Worm (Caenorhabditis elegans) whole organism, L1 larva: ENCODE results near the gene C29E4.10.

Experiments used
- C34B4.2 ChIP-seq: sonication (generic microtip); optimal IDR thresholded peaks from 2 replicates; lab custom pipeline; 2017; ENCODE audit warnings: mild to moderate bottlenecking, missing genetic modification characterization, missing compliant biosample characterization
- F16B12.6 ChIP-seq: fragments of 150-350 bp; optimal IDR thresholded peaks from 2 replicates; lab custom pipeline; 2014; ENCODE audit warnings: missing biosample characterization, missing genetic modification characterization
- alr-1 ChIP-seq: fragments of 200-800 bp; sonication (Bioruptor generic); optimal IDR thresholded peaks from 2 replicates; lab custom pipeline; 2018; ENCODE audit warnings: borderline replicate concordance, mild to moderate bottlenecking, missing genetic modification characterization, missing compliant biosample characterization
- aly-2 ChIP-seq: fragments of 150-350 bp; optimal IDR thresholded peaks from 2 replicates; lab custom pipeline; 2014; ENCODE audit warnings: missing biosample characterization, missing genetic modification characterization
- ama-1 ChIP-seq: fragments of 150-350 bp; optimal IDR thresholded peaks from 2 replicates; lab custom pipeline; 2014
- blmp-1 ChIP-seq: fragments of 150-350 bp; optimal IDR thresholded peaks from 2 replicates; lab custom pipeline; 2014; ENCODE audit warnings: missing biosample characterization, missing genetic modification characterization
- ceh-63 ChIP-seq: fragments of 200-800 bp; sonication (Bioruptor generic); optimal IDR thresholded peaks from 2 replicates; lab custom pipeline; 2018; ENCODE audit warnings: mild to moderate bottlenecking, missing genetic modification characterization, missing compliant biosample characterization
- ceh-8 ChIP-seq: fragments of 200-800 bp; sonication (Bioruptor generic); optimal IDR thresholded peaks from 2 replicates; lab custom pipeline; 2018; ENCODE audit warnings: mild to moderate bottlenecking, missing genetic modification characterization, moderate library complexity, missing compliant biosample characterization
- ceh-82 ChIP-seq, 3 experiments: fragments of 150-350 bp in 1 of 3; sonication (generic microtip) in 2 of 3; optimal IDR thresholded peaks; 2 replicates each; lab custom pipeline; 2014 to 2017; ENCODE audit warnings: missing biosample characterization in 3 of 3, missing genetic modification characterization in 3 of 3
- ceh-88 ChIP-seq: fragments of 200-800 bp; sonication (Bioruptor generic); IDR thresholded peaks from 2 replicates; pipeline ENCODE4 v1.3.6; 2022; ENCODE audit warnings: missing genetic modification characterization, missing compliant biosample characterization
- ceh-90 ChIP-seq: sonication (generic microtip); optimal IDR thresholded peaks from 2 replicates; lab custom pipeline; 2016; ENCODE audit warnings: missing genetic modification characterization, missing compliant biosample characterization
- dpl-1 ChIP-seq, 3 experiments: fragments of 150-350 bp in 2 of 3; sonication (generic microtip) in 1 of 3; optimal IDR thresholded peaks; 2 replicates each; lab custom pipeline; 2014 to 2017; ENCODE audit warnings: missing biosample characterization in 3 of 3, missing genetic modification characterization in 3 of 3, missing genetic modification reagents in 3 of 3
- dsc-1 ChIP-seq: sonication (generic microtip); optimal IDR thresholded peaks from 2 replicates; lab custom pipeline; 2016; ENCODE audit warnings: mild to moderate bottlenecking, missing genetic modification characterization, missing compliant biosample characterization
- efl-1 ChIP-seq, 4 experiments: fragments of 150-350 bp; optimal IDR thresholded peaks in 3 of 4; peaks in 1 of 4; 1 replicate in 1 of 4; 2 replicates in 3 of 4; lab custom pipeline; 2014; ENCODE audit warnings: missing biosample characterization in 2 of 4, missing genetic modification characterization in 2 of 4, missing genetic modification reagents in 2 of 4
- egl-13 ChIP-seq: sonication (generic microtip); optimal IDR thresholded peaks from 2 replicates; lab custom pipeline; 2016; ENCODE audit warnings: missing genotype, missing genetic modification reagents, missing genetic modification characterization, missing compliant biosample characterization
- elt-2 ChIP-seq: sonication (generic microtip); optimal IDR thresholded peaks from 2 replicates; lab custom pipeline; 2016; ENCODE audit warnings: missing genetic modification characterization, mild to moderate bottlenecking, inconsistent platforms, missing compliant biosample characterization, missing genetic modification reagents
- ets-5 ChIP-seq: fragments of 200-800 bp; sonication (Bioruptor generic); IDR thresholded peaks from 2 replicates; pipeline ENCODE4 v1.3.6; 2022; ENCODE audit warnings: missing genetic modification characterization, missing compliant biosample characterization
- fkh-8 ChIP-seq: sonication (generic microtip); optimal IDR thresholded peaks from 2 replicates; lab custom pipeline; 2016; ENCODE audit warnings: mild to moderate bottlenecking, missing genetic modification characterization, missing compliant biosample characterization
- fos-1 ChIP-seq: fragments of 150-350 bp; optimal IDR thresholded peaks from 2 replicates; lab custom pipeline; 2014; ENCODE audit warnings: missing biosample characterization, missing genetic modification characterization
- hlh-4 ChIP-seq: sonication (generic microtip); optimal IDR thresholded peaks from 2 replicates; lab custom pipeline; 2016; ENCODE audit warnings: mild to moderate bottlenecking, missing genetic modification characterization, missing compliant biosample characterization
- hpl-2 ChIP-seq: fragments of 150-350 bp; optimal IDR thresholded peaks from 2 replicates; lab custom pipeline; 2014; ENCODE audit warnings: missing biosample characterization, missing genetic modification reagents, missing genetic modification characterization
- irx-1 ChIP-seq: sonication (generic microtip); optimal IDR thresholded peaks from 2 replicates; lab custom pipeline; 2016; ENCODE audit warnings: missing genetic modification characterization, missing compliant biosample characterization
- lin-13 ChIP-seq: fragments of 150-350 bp; optimal IDR thresholded peaks from 2 replicates; lab custom pipeline; 2014; ENCODE audit warnings: missing biosample characterization, missing genetic modification reagents, missing genetic modification characterization
- lin-14 ChIP-seq: fragments of 200-800 bp; sonication (Bioruptor generic); optimal IDR thresholded peaks from 2 replicates; lab custom pipeline; 2018; ENCODE audit warnings: mild to moderate bottlenecking, missing genetic modification characterization, moderate library complexity, missing compliant biosample characterization
- lir-3 ChIP-seq: sonication (generic microtip); optimal IDR thresholded peaks from 2 replicates; lab custom pipeline; 2016; ENCODE audit warnings: mild to moderate bottlenecking, missing genetic modification characterization, moderate library complexity, missing compliant biosample characterization; ENCODE audit not compliant: poor library complexity
- mab-9 ChIP-seq: fragments of 200-800 bp; sonication (Bioruptor generic); IDR thresholded peaks from 2 replicates; pipeline ENCODE4 v1.3.6; 2022; ENCODE audit warnings: missing genetic modification reagents, missing genetic modification characterization, missing compliant biosample characterization
- mef-2 ChIP-seq: fragments of 150-350 bp; optimal IDR thresholded peaks from 2 replicates; lab custom pipeline; 2014; ENCODE audit warnings: missing biosample characterization, missing genetic modification characterization
- nhr-11 ChIP-seq: fragments of 150-350 bp; optimal IDR thresholded peaks from 2 replicates; lab custom pipeline; 2014; ENCODE audit warnings: missing biosample characterization, missing genetic modification characterization
- nhr-12 ChIP-seq: sonication (generic microtip); optimal IDR thresholded peaks from 2 replicates; lab custom pipeline; 2017; ENCODE audit warnings: missing biosample characterization, missing genetic modification characterization
- nhr-19 ChIP-seq: fragments of 200-800 bp; sonication (Bioruptor generic); conservative IDR thresholded peaks from 2 replicates; pipeline ENCODE4 v1.3.6; 2022; ENCODE audit warnings: missing genetic modification characterization, missing compliant biosample characterization
- nhr-20 ChIP-seq: sonication (generic microtip); optimal IDR thresholded peaks from 2 replicates; lab custom pipeline; 2016; ENCODE audit warnings: mild to moderate bottlenecking, missing genetic modification characterization, missing compliant biosample characterization
- nhr-237 ChIP-seq: fragments of 150-350 bp; optimal IDR thresholded peaks from 2 replicates; lab custom pipeline; 2014; ENCODE audit warnings: missing biosample characterization, missing genetic modification characterization
- nhr-28 ChIP-seq: fragments of 150-350 bp; optimal IDR thresholded peaks from 2 replicates; lab custom pipeline; 2014; ENCODE audit warnings: missing biosample characterization, missing genetic modification characterization
- nhr-76 ChIP-seq: sonication (generic microtip); optimal IDR thresholded peaks from 2 replicates; lab custom pipeline; 2017; ENCODE audit warnings: missing biosample characterization, missing genetic modification characterization
- nhr-77 ChIP-seq: fragments of 150-350 bp; optimal IDR thresholded peaks from 2 replicates; lab custom pipeline; 2014; ENCODE audit warnings: missing biosample characterization, missing genetic modification characterization
- nhr-84 ChIP-seq: sonication (generic microtip); optimal IDR thresholded peaks from 2 replicates; lab custom pipeline; 2017; ENCODE audit warnings: missing biosample characterization, missing genetic modification characterization
- nhr-85 ChIP-seq: sonication (generic microtip); peaks from one replicate; lab custom pipeline; 2016; ENCODE audit warnings: missing genetic modification characterization, inconsistent platforms, missing compliant biosample characterization
- nhr-90 ChIP-seq: sonication (generic microtip); optimal IDR thresholded peaks from 2 replicates; lab custom pipeline; 2016; ENCODE audit warnings: mild to moderate bottlenecking, missing genetic modification characterization, missing compliant biosample characterization; ENCODE audit not compliant: poor library complexity
- pag-3 ChIP-seq: sonication (generic microtip); optimal IDR thresholded peaks from 2 replicates; lab custom pipeline; 2017; ENCODE audit warnings: missing genetic modification characterization, mild to moderate bottlenecking, missing compliant biosample characterization, antibody characterized with exemption, borderline replicate concordance; ENCODE audit not compliant: insufficient read depth
- snu-23 ChIP-seq: sonication (generic microtip); optimal IDR thresholded peaks from 2 replicates; lab custom pipeline; 2016; ENCODE audit warnings: missing genetic modification characterization, missing compliant biosample characterization
- sox-4 ChIP-seq: sonication (generic microtip); optimal IDR thresholded peaks from 2 replicates; lab custom pipeline; 2016; ENCODE audit warnings: missing genetic modification characterization, missing compliant biosample characterization
- sup-37 ChIP-seq: fragments of 200-800 bp; sonication (Bioruptor generic); optimal IDR thresholded peaks from 2 replicates; lab custom pipeline; 2018; ENCODE audit warnings: mild to moderate bottlenecking, missing genetic modification characterization, missing compliant biosample characterization
- tlp-1 ChIP-seq: fragments of 150-350 bp; optimal IDR thresholded peaks from 2 replicates; lab custom pipeline; 2014; ENCODE audit warnings: missing biosample characterization, missing genetic modification characterization
- unc-130 ChIP-seq: fragments of 150-350 bp; optimal IDR thresholded peaks from 2 replicates; lab custom pipeline; 2017; ENCODE audit warnings: missing biosample characterization, missing genetic modification characterization, inconsistent platforms
- unc-30 ChIP-seq: sonication (generic microtip); optimal IDR thresholded peaks from 2 replicates; lab custom pipeline; 2017; ENCODE audit warnings: missing biosample characterization, missing genetic modification characterization
- unc-62 ChIP-seq: fragments of 150-350 bp; optimal IDR thresholded peaks from 2 replicates; lab custom pipeline; 2014; ENCODE audit warnings: missing biosample characterization, missing genetic modification reagents, missing genetic modification characterization
- unc-86 ChIP-seq: sonication (generic microtip); optimal IDR thresholded peaks from 2 replicates; lab custom pipeline; 2016; ENCODE audit warnings: missing genetic modification characterization, missing compliant biosample characterization
- unc-98 ChIP-seq: fragments of 200-800 bp; sonication (Bioruptor generic); IDR thresholded peaks from 2 replicates; pipeline ENCODE4 v1.3.6; 2022; ENCODE audit warnings: missing genetic modification characterization, missing compliant biosample characterization
- vab-15 ChIP-seq: sonication (generic microtip); optimal IDR thresholded peaks from 2 replicates; lab custom pipeline; 2017; ENCODE audit warnings: missing genotype, mild to moderate bottlenecking, missing genetic modification characterization, missing compliant biosample characterization
- zag-1 ChIP-seq: fragments of 150-350 bp; optimal IDR thresholded peaks from 2 replicates; lab custom pipeline; 2014; ENCODE audit warnings: missing biosample characterization, missing genetic modification characterization
- ztf-11 ChIP-seq, 2 experiments: sonication (generic microtip); optimal IDR thresholded peaks; 2 replicates each; lab custom pipeline; 2016 to 2017; ENCODE audit warnings: missing genetic modification characterization in 2 of 2, missing biosample characterization in 1 of 2, missing compliant biosample characterization in 1 of 2
- ztf-4 ChIP-seq: fragments of 150-350 bp; optimal IDR thresholded peaks from 2 replicates; lab custom pipeline; 2014; ENCODE audit warnings: missing biosample characterization, missing genetic modification characterization

Gene C29E4.10

DNA sequence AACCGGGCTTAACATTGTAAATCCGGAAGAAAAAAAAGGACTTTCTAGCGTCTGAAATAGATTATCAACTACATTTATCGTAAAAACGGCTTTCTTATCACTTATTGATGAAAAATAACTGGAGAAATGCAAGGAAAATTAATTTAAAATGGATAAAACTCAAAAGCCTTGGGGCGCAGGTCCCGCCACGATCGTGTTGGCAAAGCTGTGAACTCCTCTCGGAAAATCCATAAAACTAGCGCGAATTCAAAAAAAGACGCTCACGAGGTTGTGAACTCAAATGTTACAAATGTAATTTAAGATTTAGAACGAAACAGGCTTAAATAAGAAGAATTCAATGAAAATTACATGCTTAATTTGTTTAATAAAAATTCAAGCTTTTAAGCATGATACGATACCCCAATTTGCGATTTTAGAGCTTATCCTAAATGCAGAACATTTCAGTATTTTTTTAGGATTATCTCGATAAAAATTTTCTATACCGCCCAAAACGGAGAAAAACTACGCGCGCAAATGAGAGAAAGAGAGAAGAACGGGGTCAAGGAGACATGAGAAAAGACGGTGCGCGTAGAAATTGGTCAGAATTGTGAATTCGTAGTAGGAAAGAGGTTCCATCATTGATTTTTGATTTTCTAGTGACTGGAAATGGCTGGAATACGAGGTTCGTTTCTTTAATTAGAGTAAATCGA lies 14.6 kb downstream of the C29E4.10 start, which contains the start of gene C29E4.15:
TSS of gene C29E4.15 (plus strand) at position 547 of the 689 bp plus-strand sequence.
- TF ChIP-seq unc-86 (tag; lab: Kevin White, UChicago) (peak; percentile 40), efl-1 (optimal IDR thresholded peaks at IDR 0.05; lab: Kevin White, UChicago) (peak; percentile 92), efl-1 (GFP tag; optimal IDR thresholded peaks at IDR 0.05 in 1 of 2; lab: Kevin White, UChicago) (peak; percentile 90 to 98), nhr-76 (tag; lab: Kevin White, UChicago) (no peak), ceh-82 (tag; optimal IDR thresholded peaks at IDR 0.05; lab: Kevin White, UChicago) (peak in 1 of 3 experiments; percentile 43), ceh-88 (GFP tag; lab: Robert Waterston, UW) (no peak), dsc-1 (tag; lab: Kevin White, UChicago) (no peak), ceh-90 (tag; lab: Kevin White, UChicago) (no peak), snu-23 (GFP tag; lab: Kevin White, UChicago) (peak; percentile 58), dpl-1 (GFP tag; optimal IDR thresholded peaks at IDR 0.05; lab: Kevin White, UChicago) (peak; percentile 79 to 92 (median 84)), elt-2 (no peak), hpl-2 (GFP tag; lab: Kevin White, UChicago) (no peak), nhr-90 (tag; lab: Kevin White, UChicago) (no peak), nhr-20 (tag; lab: Kevin White, UChicago) (peak; percentile 48), alr-1 (no peak), lir-3 (tag; lab: Kevin White, UChicago) (no peak), F16B12.6 (peak; percentile 30), nhr-237 (tag; lab: Kevin White, UChicago) (no peak), tlp-1 (tag; lab: Kevin White, UChicago) (no peak), ceh-8 (GFP tag; lab: Kevin White, UChicago) (no peak), sox-4 (tag; lab: Kevin White, UChicago) (no peak), nhr-12 (tag; lab: Kevin White, UChicago) (no peak), lin-13 (no peak), ztf-4 (tag; lab: Kevin White, UChicago) (no peak), nhr-84 (tag; lab: Kevin White, UChicago) (no peak), hlh-4 (tag; lab: Kevin White, UChicago) (no peak), nhr-77 (tag; lab: Kevin White, UChicago) (no peak), nhr-11 (tag; lab: Kevin White, UChicago) (no peak), nhr-19 (GFP tag; lab: Robert Waterston, UW) (peak; percentile 52), ceh-63 (GFP tag; lab: Kevin White, UChicago) (no peak), fos-1 (tag; lab: Kevin White, UChicago) (no peak), zag-1 (tag; lab: Kevin White, UChicago) (no peak), ets-5 (no peak), pag-3 (no peak), unc-98 (GFP tag; lab: Robert Waterston, UW) (no peak), ama-1 (lab: Kevin White, UChicago) (no peak), fkh-8 (tag; lab: Kevin White, UChicago) (peak; percentile 29), unc-62 (GFP tag; lab: Kevin White, UChicago) (no peak), mef-2 (tag; lab: Kevin White, UChicago) (no peak), egl-13 (tag; lab: Kevin White, UChicago) (no peak), aly-2 (tag; lab: Kevin White, UChicago) (no peak), nhr-28 (tag; lab: Kevin White, UChicago) (no peak), sup-37 (GFP tag; lab: Kevin White, UChicago) (no peak), irx-1 (tag; lab: Kevin White, UChicago) (no peak), mab-9 (no peak), ztf-11 (tag; optimal IDR thresholded peaks at IDR 0.05; lab: Kevin White, UChicago) (no peak), blmp-1 (peak; percentile 64), vab-15 (tag; lab: Kevin White, UChicago) (no peak), nhr-85 (tag; lab: Kevin White, UChicago) (no peak), unc-130 (no peak), C34B4.2 (no peak), unc-30 (tag; lab: Kevin White, UChicago) (no peak), lin-14 (no peak)
